Fruit fly (Drosophila melanogaster): Measurements from ENCODE around the gene Ctps.

The Ctps gene

dm6 chr3L:15141118-15142003, 43.6 kb downstream of the Ctps start (continued):
- TF ChIP-seq Atf-2 (GFP tag; optimal IDR thresholded peaks at IDR 0.05) = no peak
- TF ChIP-seq CG10565 (GFP tag; optimal IDR thresholded peaks at IDR 0.05) = no peak
- peak; percentile 47 for TF ChIP-seq crol (GFP tag; IDR thresholded peaks at IDR 0.05)
- peak; percentile 29 for TF ChIP-seq CG14710 (tag; optimal IDR thresholded peaks at IDR 0.05)
- no peak for TF ChIP-seq CG15696 (tag; optimal IDR thresholded peaks at IDR 0.05)
- TF ChIP-seq CG8290 (GFP tag; optimal IDR thresholded peaks at IDR 0.05) = no peak
- peak; percentile 50 to 66 for TF ChIP-seq CG8290 (tag; optimal IDR thresholded peaks at IDR 0.05)
- no peak for TF ChIP-seq Bdp1 (GFP tag; optimal IDR thresholded peaks at IDR 0.05)
- peak; percentile 14; the same call in 1 of the 3 replicates for TF ChIP-seq dysf (GFP tag; IDR thresholded peaks at IDR 0.05)
- no peak for TF ChIP-seq CG15073 (GFP tag; optimal IDR thresholded peaks at IDR 0.05)
- no peak for TF ChIP-seq nerfin-2 (GFP tag; IDR thresholded peaks at IDR 0.05; ENCODE audit: partially characterized antibody)
- TF ChIP-seq Ets97D (GFP tag; optimal IDR thresholded peaks at IDR 0.05) = no peak
- no peak for TF ChIP-seq nau (GFP tag; optimal IDR thresholded peaks at IDR 0.05)
- TF ChIP-seq mld (GFP tag; IDR thresholded peaks at IDR 0.05; ENCODE audit: partially characterized antibody) = no peak
- peak; percentile 56 for TF ChIP-seq CG2712 (tag; optimal IDR thresholded peaks at IDR 0.05)
- TF ChIP-seq toy (GFP tag; IDR thresholded peaks at IDR 0.05) = no peak
- peak; percentile 51 for TF ChIP-seq gem (tag; optimal IDR thresholded peaks at IDR 0.05)
- TF ChIP-seq B-H2 (GFP tag; optimal IDR thresholded peaks at IDR 0.05) = peak; percentile 15
- TF ChIP-seq CG1647 (GFP tag; optimal IDR thresholded peaks at IDR 0.05) = no peak
- no peak for TF ChIP-seq da (GFP tag; optimal IDR thresholded peaks at IDR 0.05)
- no peak for TF ChIP-seq CG4617 (GFP tag; optimal IDR thresholded peaks at IDR 0.05; ENCODE audit: borderline replicate concordance)
- TF ChIP-seq CG10209 (GFP tag; optimal IDR thresholded peaks at IDR 0.05) = peak; percentile 32
- TF ChIP-seq CG9609 (GFP tag; optimal IDR thresholded peaks at IDR 0.05) = no peak
- TF ChIP-seq CG6175 (GFP tag; IDR thresholded peaks at IDR 0.05) = no peak
- no peak for TF ChIP-seq CG3838 (GFP tag; optimal IDR thresholded peaks at IDR 0.05)
- TF ChIP-seq kah (GFP tag; optimal IDR thresholded peaks at IDR 0.05) = peak; percentile 0
- no peak for TF ChIP-seq Max (GFP tag; optimal IDR thresholded peaks at IDR 0.05)
- no peak for TF ChIP-seq Opbp (GFP tag; IDR thresholded peaks at IDR 0.05; ENCODE audit: partially characterized antibody)
- TF ChIP-seq Dbx (GFP tag; IDR thresholded peaks at IDR 0.05) = no peak
- TF ChIP-seq Atf6 (GFP tag; IDR thresholded peaks at IDR 0.05) = no peak; the same call in 1 of the 2 replicates
- TF ChIP-seq Poxn (GFP tag; IDR thresholded peaks at IDR 0.05) = no peak
- no peak for TF ChIP-seq CG1529 (GFP tag; optimal IDR thresholded peaks at IDR 0.05)
- TF ChIP-seq CG6791 (GFP tag; IDR thresholded peaks at IDR 0.05; ENCODE audit: partially characterized antibody) = no peak
- peak; percentile 11; the same call in 1 of the 4 replicates for TF ChIP-seq Gug (GFP tag; IDR thresholded peaks at IDR 0.05)
- peak; percentile 42; the same call in 1 of the 2 replicates for TF ChIP-seq Drgx (GFP tag; IDR thresholded peaks at IDR 0.05)
- TF ChIP-seq BtbVII (GFP tag; optimal IDR thresholded peaks at IDR 0.05) = no peak
- TF ChIP-seq chif (GFP tag; optimal IDR thresholded peaks at IDR 0.05) = no peak
- no peak for TF ChIP-seq cwo (GFP tag; optimal IDR thresholded peaks at IDR 0.05)
- no peak for TF ChIP-seq CG10959 (GFP tag; IDR thresholded peaks at IDR 0.05)
- TF ChIP-seq nom (GFP tag; optimal IDR thresholded peaks at IDR 0.05) = peak; percentile 54
- TF ChIP-seq Dfd (GFP tag; optimal IDR thresholded peaks at IDR 0.05) = no peak
- TF ChIP-seq Med (GFP tag) = peak; percentile 53
- TF ChIP-seq bsh (GFP tag; optimal IDR thresholded peaks at IDR 0.05) = peak in 1 of 2 experiments; percentile 4
- TF ChIP-seq CG31224 (GFP tag; IDR thresholded peaks at IDR 0.05) = no peak
- TF ChIP-seq pros (GFP tag; optimal IDR thresholded peaks at IDR 0.05) = peak; percentile 81
- no peak for TF ChIP-seq odd (GFP tag; optimal IDR thresholded peaks at IDR 0.05)
- TF ChIP-seq Hmr (GFP tag; optimal IDR thresholded peaks at IDR 0.05) = peak; percentile 19
- no peak for TF ChIP-seq onecut (GFP tag; IDR thresholded peaks at IDR 0.05)
- TF ChIP-seq Xbp1 (GFP tag; optimal IDR thresholded peaks at IDR 0.05) = peak; percentile 23

All from whole organism, embryonic.